Fruit fly (Drosophila melanogaster) whole organism, embryonic: Measurements from ENCODE around the gene Root.
A peak's percentile ranks its signal among the peaks of the same experiment; 100 is the strongest.

Experiments used
- Asciz ChIP-seq: fragments of 200-800 bp; sonication (Bioruptor generic); optimal IDR thresholded peaks from 2 replicates; lab custom pipeline; 2017; ENCODE audit warnings: missing biosample characterization, mild to moderate bottlenecking, missing genetic modification characterization, missing genetic modification reagents
- CG11456 ChIP-seq: fragments of 200-800 bp; sonication (Bioruptor generic); IDR thresholded peaks from 3 replicates; pipeline ENCODE4 v1.3.6; 2022; ENCODE audit warnings: missing biosample characterization, missing genetic modification characterization
- CG11560 ChIP-seq: fragments of 200-800 bp; sonication (Bioruptor generic); IDR thresholded peaks from 3 replicates; pipeline ENCODE4 v1.3.6; 2022; ENCODE audit warnings: missing biosample characterization, missing genetic modification characterization
- CG12071 ChIP-seq: fragments of 200-800 bp; sonication (Bioruptor generic); optimal IDR thresholded peaks from 3 replicates; lab custom pipeline; 2018; ENCODE audit warnings: missing biosample characterization, mild to moderate bottlenecking, missing genetic modification characterization
- CG1233 ChIP-seq: fragments of 200-800 bp; sonication (Bioruptor generic); optimal IDR thresholded peaks from 4 replicates; lab custom pipeline; 2018; ENCODE audit warnings: missing biosample characterization, mild to moderate bottlenecking, missing genetic modification characterization
- CG14014 ChIP-seq: fragments of 200-800 bp; sonication (Bioruptor generic); IDR thresholded peaks from 2 replicates; pipeline ENCODE4 v1.3.6; 2022; ENCODE audit warnings: missing biosample characterization, missing genetic modification characterization
- CG17359 ChIP-seq: fragments of 200-800 bp; sonication (Bioruptor generic); optimal IDR thresholded peaks from 3 replicates; lab custom pipeline; 2018; ENCODE audit warnings: missing biosample characterization, mild to moderate bottlenecking, missing genetic modification characterization, moderate library complexity
- CG18011 ChIP-seq: fragments of 200-800 bp; sonication (Bioruptor generic); optimal IDR thresholded peaks from 2 replicates; lab custom pipeline; 2017; ENCODE audit warnings: missing biosample characterization, missing genetic modification characterization, mild to moderate bottlenecking, moderate library complexity, missing genotype
- CG18599 ChIP-seq: fragments of 200-800 bp; sonication (Bioruptor generic); optimal IDR thresholded peaks from 3 replicates; lab custom pipeline; 2017; ENCODE audit warnings: missing biosample characterization, missing genetic modification characterization, mild to moderate bottlenecking, moderate library complexity, missing genetic modification reagents
- CG18619 ChIP-seq: fragments of 200-800 bp; sonication (Bioruptor generic); optimal IDR thresholded peaks from 3 replicates; lab custom pipeline; 2017; ENCODE audit warnings: missing biosample characterization, mild to moderate bottlenecking, missing genetic modification characterization
- CG2120 ChIP-seq: fragments of 200-800 bp; sonication (Bioruptor generic); optimal IDR thresholded peaks from 3 replicates; lab custom pipeline; 2016; ENCODE audit warnings: missing biosample characterization, missing genetic modification characterization
- CG3065 ChIP-seq: fragments of 200-800 bp; sonication (Bioruptor generic); optimal IDR thresholded peaks from 2 replicates; lab custom pipeline; 2016; ENCODE audit warnings: missing biosample characterization, missing genetic modification characterization
- CG33213 ChIP-seq: fragments of 200-800 bp; sonication (Bioruptor generic); optimal IDR thresholded peaks from 3 replicates; lab custom pipeline; 2016; ENCODE audit warnings: missing biosample characterization, missing genetic modification characterization
- CG34376 ChIP-seq: fragments of 200-800 bp; sonication (Bioruptor generic); optimal IDR thresholded peaks from 2 replicates; lab custom pipeline; 2018; ENCODE audit warnings: missing biosample characterization, mild to moderate bottlenecking, missing genetic modification characterization
- CG6791 ChIP-seq: fragments of 200-800 bp; sonication (Bioruptor generic); IDR thresholded peaks from 3 replicates; pipeline ENCODE4 v1.3.6; 2022; ENCODE audit warnings: missing biosample characterization, missing genetic modification characterization; ENCODE audit not compliant: partially characterized antibody
- CG7357 ChIP-seq: fragments of 200-800 bp; sonication (Bioruptor generic); IDR thresholded peaks from 3 replicates; pipeline ENCODE4 v1.3.6; 2022; ENCODE audit warnings: missing biosample characterization, missing genetic modification characterization
- CG8089 ChIP-seq: fragments of 200-800 bp; sonication (Bioruptor generic); optimal IDR thresholded peaks from 3 replicates; lab custom pipeline; 2016; ENCODE audit warnings: missing biosample characterization, missing genetic modification characterization
- CG8281 ChIP-seq: fragments of 200-800 bp; sonication (Bioruptor generic); optimal IDR thresholded peaks from 2 replicates; lab custom pipeline; 2018; ENCODE audit warnings: missing biosample characterization, mild to moderate bottlenecking, missing genetic modification characterization, moderate library complexity
- CG9609 ChIP-seq: fragments of 200-800 bp; sonication (Bioruptor generic); optimal IDR thresholded peaks from 3 replicates; lab custom pipeline; 2016; ENCODE audit warnings: missing biosample characterization, missing genetic modification characterization
- Dfd ChIP-seq, 2 experiments: fragments of >200 bp; optimal IDR thresholded peaks; 2 replicates each; lab custom pipeline; 2017; ENCODE audit warnings: missing biosample characterization in 2 of 2, missing genetic modification characterization in 2 of 2
- Ets65A ChIP-seq: fragments of 200-800 bp; sonication (Bioruptor generic); peaks from one replicate; lab custom pipeline; 2016; ENCODE audit warnings: missing biosample characterization, missing genetic modification characterization
- GATAe ChIP-seq: fragments of 200-800 bp; sonication (Bioruptor generic); conservative IDR thresholded peaks from 2 replicates; pipeline ENCODE4 v1.3.6; 2022; ENCODE audit warnings: missing biosample characterization, missing genetic modification characterization
- Gug ChIP-seq: fragments of 200-800 bp; sonication (Bioruptor generic); IDR thresholded peaks from 4 replicates; pipeline ENCODE4 v1.3.6; 2022; ENCODE audit warnings: missing biosample characterization, missing genetic modification characterization
- HLH3B ChIP-seq: fragments of 200-800 bp; sonication (Bioruptor generic); IDR thresholded peaks from 2 replicates; pipeline ENCODE4 v1.3.6; 2022; ENCODE audit warnings: missing biosample characterization, missing genetic modification characterization
- Hand ChIP-seq: fragments of 200-800 bp; sonication (Bioruptor generic); optimal IDR thresholded peaks from 2 replicates; lab custom pipeline; 2017; ENCODE audit warnings: mild to moderate bottlenecking, missing biosample characterization, missing genetic modification reagents, missing genetic modification characterization
- HmgZ ChIP-seq: fragments of 200-800 bp; sonication (Bioruptor generic); optimal IDR thresholded peaks from 2 replicates; lab custom pipeline; 2018; ENCODE audit warnings: missing biosample characterization, mild to moderate bottlenecking, missing genetic modification characterization
- Mes4 ChIP-seq: fragments of 200-800 bp; sonication (Bioruptor generic); optimal IDR thresholded peaks from 2 replicates; lab custom pipeline; 2016; ENCODE audit warnings: missing biosample characterization, missing genetic modification characterization
- Mrtf ChIP-seq: fragments of 200-800 bp; sonication (Bioruptor generic); IDR thresholded peaks from 3 replicates; pipeline ENCODE4 v1.3.6; 2022; ENCODE audit warnings: missing biosample characterization, missing genetic modification characterization
- Neu2 ChIP-seq: fragments of 200-800 bp; sonication (Bioruptor generic); optimal IDR thresholded peaks from 3 replicates; lab custom pipeline; 2016; ENCODE audit warnings: missing biosample characterization, missing genetic modification characterization, borderline replicate concordance
- PHDP ChIP-seq: fragments of 200-800 bp; sonication (Bioruptor generic); optimal IDR thresholded peaks from 3 replicates; lab custom pipeline; 2018; ENCODE audit warnings: missing biosample characterization, mild to moderate bottlenecking, missing genetic modification characterization, moderate library complexity
- Poxn ChIP-seq: fragments of 200-800 bp; sonication (Bioruptor generic); IDR thresholded peaks from 2 replicates; pipeline ENCODE4 v1.3.6; 2022; ENCODE audit warnings: missing biosample characterization, missing genetic modification characterization
- Tbp ChIP-seq: fragments of >200 bp; optimal IDR thresholded peaks from 2 replicates; lab custom pipeline; 2018; ENCODE audit warnings: missing biosample characterization, missing genetic modification characterization
- abd-A ChIP-seq: fragments of 200-800 bp; sonication (Bioruptor generic); optimal IDR thresholded peaks from 3 replicates; lab custom pipeline; 2019; ENCODE audit warnings: missing biosample characterization, mild to moderate bottlenecking, missing genetic modification characterization, moderate library complexity
- caup ChIP-seq: fragments of 200-800 bp; sonication (Bioruptor generic); optimal IDR thresholded peaks from 3 replicates; lab custom pipeline; 2017; ENCODE audit warnings: missing biosample characterization, mild to moderate bottlenecking, missing genetic modification characterization, moderate library complexity; ENCODE audit not compliant: severe bottlenecking
- cwo ChIP-seq: fragments of 200-800 bp; sonication (Bioruptor generic); optimal IDR thresholded peaks from 3 replicates; lab custom pipeline; 2017; ENCODE audit warnings: missing biosample characterization, missing genetic modification characterization, mild to moderate bottlenecking, moderate library complexity, missing genetic modification reagents
- esg ChIP-seq: fragments of 200-800 bp; sonication (Bioruptor generic); conservative IDR thresholded peaks from 2 replicates; pipeline ENCODE4 v1.3.6; 2022; ENCODE audit warnings: missing biosample characterization, missing genetic modification characterization
- eve ChIP-seq, 2 experiments: fragments of >200 bp; optimal IDR thresholded peaks; 2 replicates each; lab custom pipeline; 2017; ENCODE audit warnings: missing biosample characterization in 2 of 2, missing genetic modification characterization in 2 of 2
- exex ChIP-seq: fragments of 200-800 bp; sonication (Bioruptor generic); optimal IDR thresholded peaks from 4 replicates; lab custom pipeline; 2018; ENCODE audit warnings: missing biosample characterization, mild to moderate bottlenecking, missing genetic modification characterization, moderate library complexity
- grn ChIP-seq: fragments of 200-800 bp; sonication (Bioruptor generic); optimal IDR thresholded peaks from 3 replicates; lab custom pipeline; 2017; ENCODE audit warnings: missing biosample characterization, missing genetic modification characterization
- gro ChIP-seq: fragments of 200-800 bp; sonication (Bioruptor generic); optimal IDR thresholded peaks from 2 replicates; lab custom pipeline; 2016; ENCODE audit warnings: missing biosample characterization, missing genetic modification characterization
- gsb-n ChIP-seq: fragments of 200-800 bp; sonication (Bioruptor generic); optimal IDR thresholded peaks from 3 replicates; lab custom pipeline; 2018; ENCODE audit warnings: missing biosample characterization, mild to moderate bottlenecking, missing genetic modification characterization
- jumu ChIP-seq: fragments of 200-800 bp; sonication (Bioruptor generic); optimal IDR thresholded peaks from 3 replicates; lab custom pipeline; 2016; ENCODE audit warnings: missing biosample characterization, missing genetic modification characterization
- lab ChIP-seq: fragments of 200-800 bp; sonication (Bioruptor generic); optimal IDR thresholded peaks from 3 replicates; lab custom pipeline; 2017; ENCODE audit warnings: missing biosample characterization, missing genetic modification characterization, mild to moderate bottlenecking, moderate library complexity, missing genetic modification reagents
- maf-S ChIP-seq: fragments of 200-800 bp; sonication (Bioruptor generic); optimal IDR thresholded peaks from 2 replicates; lab custom pipeline; 2016; ENCODE audit warnings: missing biosample characterization, missing genetic modification characterization
- mirr ChIP-seq: fragments of 200-800 bp; sonication (Bioruptor generic); optimal IDR thresholded peaks from 3 replicates; lab custom pipeline; 2018; ENCODE audit warnings: missing biosample characterization, mild to moderate bottlenecking, missing genetic modification characterization
- oc ChIP-seq: fragments of 200-800 bp; sonication (Bioruptor generic); optimal IDR thresholded peaks from 2 replicates; lab custom pipeline; 2018; ENCODE audit warnings: missing biosample characterization, mild to moderate bottlenecking, missing genetic modification characterization, moderate library complexity
- odd ChIP-seq: fragments of 200-800 bp; sonication (Bioruptor generic); optimal IDR thresholded peaks from 2 replicates; lab custom pipeline; 2017; ENCODE audit warnings: missing biosample characterization, mild to moderate bottlenecking, missing genetic modification characterization
- sd ChIP-seq: fragments of 200-800 bp; sonication (Bioruptor generic); optimal IDR thresholded peaks from 3 replicates; lab custom pipeline; 2018; ENCODE audit warnings: missing biosample characterization, mild to moderate bottlenecking, missing genetic modification characterization, moderate library complexity
- sug ChIP-seq: fragments of 200-800 bp; optimal IDR thresholded peaks from 2 replicates; lab custom pipeline; 2019; ENCODE audit warnings: missing biosample characterization, mild to moderate bottlenecking, missing genetic modification characterization, moderate library complexity

The Root gene

dm6 chr3R:24079613-24080012, 33.5 kb upstream of the Root start:
- TF ChIP-seq esg (GFP tag; lab: Robert Waterston, UW) (no peak), CG11456 (GFP tag; lab: Robert Waterston, UW) (no peak), Dfd (GFP tag; optimal IDR thresholded peaks at IDR 0.05; lab: Kevin White, UChicago) (peak in 1 of 2 experiments; percentile 17), Mrtf (GFP tag; lab: Robert Waterston, UW) (0 out of 3 replicates have a peak, but pooled peaks have one; percentile 11), CG33213 (GFP tag; lab: Kevin White, UChicago) (no peak), Ets65A (peak; percentile 38), Tbp (no peak)

dm6 chr3R:24084975-24085374, 28.1 kb upstream of the Root start:
- TF ChIP-seq Ets65A (no peak), CG18599 (GFP tag; lab: Kevin White, UChicago) (peak; percentile 16), sug (peak; percentile 64), CG8281 (tag; lab: Kevin White, UChicago) (peak; percentile 1), caup (GFP tag; lab: Kevin White, UChicago) (no peak), gro (peak; percentile 56), CG17359 (no peak), GATAe (peak; percentile 19; the same call in 1 of the 2 replicates), CG34376 (GFP tag; lab: Kevin White, UChicago) (peak; percentile 82), sd (peak; percentile 94), cwo (peak; percentile 17), lab (peak; percentile 14), HmgZ (tag; lab: Kevin White, UChicago) (peak; percentile 26), exex (tag; lab: Kevin White, UChicago) (peak; percentile 99), mirr (peak; percentile 94), CG11560 (tag; lab: Robert Waterston, UW) (no peak), grn (GFP tag; lab: Kevin White, UChicago) (peak; percentile 7), PHDP (tag; lab: Kevin White, UChicago) (no peak)

- TF ChIP-seq Hand (GFP tag; lab: Kevin White, UChicago), result no peak
- TF ChIP-seq CG8089 (GFP tag; lab: Kevin White, UChicago), result no peak
- TF ChIP-seq gsb-n, result peak; percentile 55
- no peak for TF ChIP-seq CG6791
- no peak for TF ChIP-seq jumu (GFP tag; lab: Kevin White, UChicago)
- TF ChIP-seq CG1233, result no peak
- TF ChIP-seq CG2120 (GFP tag; lab: Kevin White, UChicago), result no peak
- TF ChIP-seq abd-A (tag; lab: Kevin White, UChicago), result peak; percentile 46
- peak; percentile 10 for TF ChIP-seq sug
- TF ChIP-seq oc (tag; lab: Kevin White, UChicago), result peak; percentile 22
- peak in 1 of 2 experiments; percentile 12 for TF ChIP-seq eve (GFP tag; optimal IDR thresholded peaks at IDR 0.05; lab: Kevin White, UChicago)
- TF ChIP-seq CG18619 (GFP tag; lab: Kevin White, UChicago), result no peak
- TF ChIP-seq CG7357 (GFP tag; lab: Robert Waterston, UW), result no peak
- TF ChIP-seq CG3065 (GFP tag; lab: Kevin White, UChicago), result no peak
- TF ChIP-seq, all 482 proteins: peak for 5
Observed at dm6 chr3R:24090143-24090542, 22.9 kb upstream of the Root start.

- TF ChIP-seq Asciz (GFP tag; lab: Kevin White, UChicago) (peak; percentile 9), Mes4 (no peak), odd (GFP tag; lab: Kevin White, UChicago) (no peak), CG9609 (GFP tag; lab: Kevin White, UChicago) (no peak), CG18011 (GFP tag; lab: Kevin White, UChicago) (no peak), Gug (GFP tag; lab: Robert Waterston, UW) (no peak), Poxn (no peak), HLH3B (GFP tag; lab: Robert Waterston, UW) (0 out of 2 replicates have a peak, but pooled peaks have one; percentile 18), Mrtf (GFP tag; lab: Robert Waterston, UW) (0 out of 3 replicates have a peak, but pooled peaks have one; percentile 34), Neu2 (GFP tag; lab: Kevin White, UChicago) (no peak), CG12071 (GFP tag; lab: Kevin White, UChicago) (no peak), maf-S (no peak), CG14014 (GFP tag; lab: Robert Waterston, UW) (no peak)
Observed at dm6 chr3R:24091653-24092052, 21.4 kb upstream of the Root start.
